Worm (Caenorhabditis elegans): ENCODE measurements around the gene gei-1.

The gei-1 gene

DNA sequence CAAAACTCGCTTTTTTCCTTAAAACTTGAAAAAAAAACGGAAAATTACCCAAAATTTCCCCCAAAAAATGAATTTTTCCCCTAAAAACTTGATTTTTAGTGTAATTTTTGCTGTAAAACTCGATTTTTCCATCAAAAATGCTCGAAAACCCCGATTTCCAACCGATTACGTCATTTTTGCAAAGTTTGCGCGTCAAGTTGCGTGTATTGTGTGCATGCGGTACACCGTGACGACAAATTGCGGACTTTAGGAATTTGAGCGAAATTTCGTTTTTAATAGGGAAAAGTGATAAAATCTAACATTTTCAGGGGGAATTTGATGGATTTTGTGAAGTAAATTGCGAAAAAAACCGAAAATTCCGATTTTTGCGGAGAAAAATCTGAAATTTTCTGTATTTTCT lies 20.8 kb upstream of the gei-1 start (continued):
- TF ChIP-seq nhr-111 (GFP tag; optimal IDR thresholded peaks at IDR 0.05) (no peak), egl-27 (tag; optimal IDR thresholded peaks at IDR 0.05) (no peak), T20F7.1 (GFP tag; optimal IDR thresholded peaks at IDR 0.05) (peak; percentile 59), ztf-7 (tag; optimal IDR thresholded peaks at IDR 0.05) (peak; percentile 44), ceh-32 (tag; optimal IDR thresholded peaks at IDR 0.05; ENCODE audit: poor library complexity) (no peak), nhr-25 (tag; optimal IDR thresholded peaks at IDR 0.05; ENCODE audit: borderline replicate concordance, insufficient read depth) (no peak), pha-4 (GFP tag; IDR thresholded peaks at IDR 0.05) (no peak), pha-4 (tag; optimal IDR thresholded peaks at IDR 0.05) (no peak), Y5F2A.4 (GFP tag; optimal IDR thresholded peaks at IDR 0.05) (no peak), zfp-3 (GFP tag; conservative IDR thresholded peaks at IDR 0.05) (0 out of 2 replicates have a peak, but pooled peaks have one; percentile 38), nhr-48 (tag; optimal IDR thresholded peaks at IDR 0.05) (no peak), tag-97 (GFP tag; IDR thresholded peaks at IDR 0.05) (no peak), lir-3 (tag; optimal IDR thresholded peaks at IDR 0.05) (no peak), zip-11 (GFP tag; IDR thresholded peaks at IDR 0.05) (no peak), nhr-77 (tag; optimal IDR thresholded peaks at IDR 0.05) (peak; percentile 50), Y105C5A.15 (GFP tag; IDR thresholded peaks at IDR 0.05) (no peak), dpl-1 (GFP tag; optimal IDR thresholded peaks at IDR 0.05) (peak; percentile 70), mdl-1 (tag; optimal IDR thresholded peaks at IDR 0.05) (no peak), nhr-41 (GFP tag; IDR thresholded peaks at IDR 0.05) (no peak), set-16 (GFP tag; IDR thresholded peaks at IDR 0.05) (no peak), unc-130 (GFP tag; optimal IDR thresholded peaks at IDR 0.05) (no peak), F26F4.8 (GFP tag; conservative IDR thresholded peaks at IDR 0.05) (no peak), hlh-30 (tag; optimal IDR thresholded peaks at IDR 0.05; ENCODE audit: insufficient read depth) (peak; percentile 52), daf-8 (GFP tag; IDR thresholded peaks at IDR 0.05) (no peak), aly-2 (tag; optimal IDR thresholded peaks at IDR 0.05) (no peak), spr-3 (GFP tag; optimal IDR thresholded peaks at IDR 0.05) (no peak), attf-4 (tag; optimal IDR thresholded peaks at IDR 0.05) (no peak), dmd-9 (GFP tag; IDR thresholded peaks at IDR 0.05) (no peak), fos-1 (tag; optimal IDR thresholded peaks at IDR 0.05) (no peak), ZK337.2 (GFP tag; IDR thresholded peaks at IDR 0.05) (no peak), egl-43 (GFP tag; IDR thresholded peaks at IDR 0.05) (no peak), F44E2.7 (GFP tag; IDR thresholded peaks at IDR 0.05) (no peak), unc-62 (GFP tag; optimal IDR thresholded peaks at IDR 0.05 in 1 of 2) (no peak), unc-62 (tag; optimal IDR thresholded peaks at IDR 0.05) (no peak), rbr-2 (tag; optimal IDR thresholded peaks at IDR 0.05) (peak; percentile 15), lim-7 (GFP tag; IDR thresholded peaks at IDR 0.05) (no peak), nhr-11 (tag; optimal IDR thresholded peaks at IDR 0.05) (peak; percentile 32), ceh-62 (tag; optimal IDR thresholded peaks at IDR 0.05) (no peak), nhr-28 (tag; optimal IDR thresholded peaks at IDR 0.05) (no peak), R02D3.7 (tag; optimal IDR thresholded peaks at IDR 0.05) (no peak), jun-1 (tag; optimal IDR thresholded peaks at IDR 0.05) (no peak), zag-1 (tag; optimal IDR thresholded peaks at IDR 0.05) (no peak), vab-7 (GFP tag; IDR thresholded peaks at IDR 0.05) (0 out of 2 replicates have a peak, but pooled peaks have one; percentile 23), hlh-11 (tag; optimal IDR thresholded peaks at IDR 0.05) (no peak), F37D6.2 (tag; optimal IDR thresholded peaks at IDR 0.05) (no peak), Y75B8A.6 (GFP tag; IDR thresholded peaks at IDR 0.05) (no peak), duxl-1 (tag; optimal IDR thresholded peaks at IDR 0.05; ENCODE audit: poor library complexity) (no peak), lin-1 (GFP tag; IDR thresholded peaks at IDR 0.05) (no peak), daf-16 (GFP tag; optimal IDR thresholded peaks at IDR 0.05) (no peak), daf-16 (tag; optimal IDR thresholded peaks at IDR 0.05) (no peak), ceh-82 (tag; optimal IDR thresholded peaks at IDR 0.05) (no peak), hmg-1.1 (GFP tag; IDR thresholded peaks at IDR 0.05) (no peak; the same call in 1 of the 2 replicates), ceh-20 (GFP tag; IDR thresholded peaks at IDR 0.05) (no peak)

Measured in whole organism, L4 larva.